Worm (Caenorhabditis elegans): ENCODE data around the gene R03H10.4.

ce11 chrII:4167833-4168232 lies 471 bp downstream of the R03H10.4 start:
- TF ChIP-seq nhr-76 (tag; optimal IDR thresholded peaks at IDR 0.05) (no peak), dpl-1 (GFP tag; optimal IDR thresholded peaks at IDR 0.05) (no peak), alr-1 (tag; optimal IDR thresholded peaks at IDR 0.05; ENCODE audit: borderline replicate concordance) (no peak), ztf-11 (tag; optimal IDR thresholded peaks at IDR 0.05) (no peak), aly-2 (tag; optimal IDR thresholded peaks at IDR 0.05) (no peak), unc-30 (tag; optimal IDR thresholded peaks at IDR 0.05) (no peak), C04F5.9 (tag; optimal IDR thresholded peaks at IDR 0.05) (no peak), nhr-90 (tag; optimal IDR thresholded peaks at IDR 0.05; ENCODE audit: poor library complexity) (no peak), ztf-4 (tag; optimal IDR thresholded peaks at IDR 0.05) (no peak), efl-3 (GFP tag; optimal IDR thresholded peaks at IDR 0.05) (no peak), nhr-28 (tag; optimal IDR thresholded peaks at IDR 0.05) (no peak)

All from whole organism, L1 larva.